Worm (Caenorhabditis elegans) whole organism, young adult: ENCODE data around the gene vab-19.

Source experiments
- chd-7 ChIP-seq: sonication (generic microtip); optimal IDR thresholded peaks from 2 replicates; lab custom pipeline; 2016; ENCODE audit warnings: mild to moderate bottlenecking, missing genetic modification characterization, moderate library complexity, missing compliant biosample characterization
- egrh-3 ChIP-seq: fragments of 200-800 bp; sonication (Bioruptor generic); IDR thresholded peaks from 2 replicates; pipeline ENCODE4 v1.3.6; 2022; ENCODE audit warnings: missing genetic modification reagents, missing genetic modification characterization, missing compliant biosample characterization
- madf-10 ChIP-seq: sonication (generic microtip); optimal IDR thresholded peaks from 2 replicates; lab custom pipeline; 2016; ENCODE audit warnings: mild to moderate bottlenecking, missing genetic modification characterization, missing compliant biosample characterization
- madf-6 ChIP-seq: fragments of 200-800 bp; sonication (Bioruptor generic); IDR thresholded peaks from 2 replicates; pipeline ENCODE4 v1.3.6; 2022; ENCODE audit warnings: missing genetic modification reagents, missing genetic modification characterization, missing compliant biosample characterization
- madf-8 ChIP-seq: fragments of 200-800 bp; sonication (Bioruptor generic); conservative IDR thresholded peaks from 2 replicates; pipeline ENCODE4 v1.3.6; 2022; ENCODE audit warnings: missing genetic modification reagents, missing genetic modification characterization, missing compliant biosample characterization
- nhr-120 ChIP-seq: fragments of 200-800 bp; sonication (Bioruptor generic); IDR thresholded peaks from 2 replicates; pipeline ENCODE4 v1.3.6; 2022; ENCODE audit warnings: missing genetic modification characterization, missing compliant biosample characterization
- nhr-80 ChIP-seq: sonication (generic microtip); optimal IDR thresholded peaks from 2 replicates; lab custom pipeline; 2016; ENCODE audit warnings: missing genetic modification characterization, missing compliant biosample characterization
- rec-8 ChIP-seq, 2 experiments: sonication (generic microtip); optimal IDR thresholded peaks; 2 replicates each; lab custom pipeline; 2016; ENCODE audit warnings: mild to moderate bottlenecking in 2 of 2, missing genetic modification characterization in 2 of 2, missing genetic modification reagents in 2 of 2, missing genotype in 2 of 2, missing biosample characterization in 1 of 2, missing compliant biosample characterization in 1 of 2, moderate library complexity in 1 of 2
- snpc-1.1 ChIP-seq: sonication (generic microtip); optimal IDR thresholded peaks from 2 replicates; lab custom pipeline; 2017; ENCODE audit warnings: missing genetic modification characterization, mild to moderate bottlenecking, missing compliant biosample characterization, antibody characterized with exemption, moderate library complexity, missing genotype, missing genetic modification reagents; ENCODE audit not compliant: insufficient read depth
- tbp1 ChIP-seq: fragments of 200-800 bp; sonication (Bioruptor generic); optimal IDR thresholded peaks from 2 replicates; lab custom pipeline; 2018; ENCODE audit warnings: mild to moderate bottlenecking, missing genetic modification characterization, missing compliant biosample characterization
- unc-62 ChIP-seq: fragments of 150-350 bp; optimal IDR thresholded peaks from 2 replicates; lab custom pipeline; 2014; ENCODE audit warnings: missing biosample characterization, missing genetic modification reagents, missing genetic modification characterization
- ztf-6 ChIP-seq: fragments of 200-800 bp; sonication (Bioruptor generic); IDR thresholded peaks from 2 replicates; pipeline ENCODE4 v1.3.6; 2022; ENCODE audit warnings: missing genetic modification reagents, missing genetic modification characterization, missing compliant biosample characterization

DNA sequence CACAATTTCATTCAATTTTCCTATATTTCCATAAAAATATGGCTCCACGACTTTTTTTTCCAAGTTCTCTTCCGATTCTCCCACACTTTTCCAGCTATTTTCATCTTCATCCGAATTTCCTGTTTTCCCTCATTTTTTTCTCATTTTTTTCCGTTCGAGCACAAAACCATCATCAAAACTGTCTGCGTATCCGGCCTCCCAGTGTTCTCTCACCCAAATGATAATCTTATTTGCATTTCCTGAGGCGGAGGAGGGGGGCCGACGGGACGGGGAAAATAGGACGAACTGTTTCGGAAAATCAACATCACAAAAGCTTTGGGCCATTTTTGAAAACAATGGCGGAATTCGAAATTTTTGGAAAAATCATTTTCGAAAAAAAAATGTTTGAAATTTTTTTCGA lies 2.8 kb upstream of the vab-19 start:
- TF ChIP-seq tbp1 (no peak), ztf-6 (GFP tag; lab: Robert Waterston, UW) (no peak), madf-6 (GFP tag; lab: Robert Waterston, UW) (no peak), nhr-120 (GFP tag; lab: Robert Waterston, UW) (no peak), madf-10 (tag; lab: Kevin White, UChicago) (no peak), nhr-80 (tag; lab: Kevin White, UChicago) (no peak), madf-8 (GFP tag; lab: Robert Waterston, UW) (no peak), rec-8 (tag; optimal IDR thresholded peaks at IDR 0.05; lab: Kevin White, UChicago) (no peak), egrh-3 (GFP tag; lab: Robert Waterston, UW) (no peak), chd-7 (tag; lab: Kevin White, UChicago) (no peak), snpc-1.1 (tag; lab: Kevin White, UChicago) (no peak), unc-62 (GFP tag; lab: Kevin White, UChicago) (no peak)
